Fruit fly (Drosophila melanogaster) whole organism, pupa: Measurements from ENCODE around the gene Prdm13.
A peak's percentile ranks its signal among the peaks of the same experiment; 100 is the strongest.

Experiments
- CG10348 ChIP-seq: fragments of 200-800 bp; sonication (Bioruptor generic); IDR thresholded peaks from 2 replicates; pipeline ENCODE4 v1.3.6; 2022; ENCODE audit warnings: missing biosample characterization, missing genetic modification characterization
- CG12605 ChIP-seq: fragments of 200-800 bp; sonication (Bioruptor generic); IDR thresholded peaks from 2 replicates; pipeline ENCODE4 v1.3.6; 2022; ENCODE audit warnings: missing biosample characterization, missing genetic modification characterization
- CG13204 ChIP-seq: fragments of 200-800 bp; sonication (Bioruptor generic); optimal IDR thresholded peaks from 2 replicates; lab custom pipeline; 2018; ENCODE audit warnings: missing biosample characterization, mild to moderate bottlenecking, missing genetic modification characterization, moderate library complexity
- CG14655 ChIP-seq: fragments of 200-800 bp; sonication (Bioruptor generic); optimal IDR thresholded peaks from 3 replicates; lab custom pipeline; 2017; ENCODE audit warnings: mild to moderate bottlenecking, missing biosample characterization, missing genetic modification reagents, missing genetic modification characterization
- CG15710 ChIP-seq: fragments of 200-800 bp; sonication (Bioruptor generic); optimal IDR thresholded peaks from 2 replicates; lab custom pipeline; 2018; ENCODE audit warnings: missing biosample characterization, mild to moderate bottlenecking, missing genetic modification characterization, moderate library complexity
- CG17806 ChIP-seq: fragments of 200-800 bp; sonication (Bioruptor generic); optimal IDR thresholded peaks from 2 replicates; lab custom pipeline; 2018; ENCODE audit warnings: missing biosample characterization, mild to moderate bottlenecking, missing genetic modification characterization, moderate library complexity
- CG32121 ChIP-seq: fragments of 200-800 bp; sonication (Bioruptor generic); IDR thresholded peaks from 2 replicates; pipeline ENCODE4 v1.3.6; 2022; ENCODE audit warnings: missing biosample characterization, missing genetic modification characterization
- CG34367 ChIP-seq: fragments of 200-800 bp; sonication (Bioruptor generic); optimal IDR thresholded peaks from 2 replicates; lab custom pipeline; 2018; ENCODE audit warnings: missing biosample characterization, mild to moderate bottlenecking, missing genetic modification characterization
- CG4496 ChIP-seq: fragments of 200-800 bp; sonication (Bioruptor generic); IDR thresholded peaks from 3 replicates; pipeline ENCODE4 v1.3.6; 2022; ENCODE audit warnings: missing biosample characterization, missing genetic modification characterization
- CG8159 ChIP-seq: fragments of 200-800 bp; sonication (Bioruptor generic); optimal IDR thresholded peaks from 3 replicates; lab custom pipeline; 2018; ENCODE audit warnings: missing biosample characterization, mild to moderate bottlenecking, missing genetic modification characterization, moderate library complexity
- CG8301 ChIP-seq: fragments of 200-800 bp; sonication (Bioruptor generic); optimal IDR thresholded peaks from 2 replicates; lab custom pipeline; 2018; ENCODE audit warnings: missing biosample characterization, mild to moderate bottlenecking, missing genetic modification characterization
- CG9948 ChIP-seq: fragments of 200-800 bp; sonication (Bioruptor generic); optimal IDR thresholded peaks from 2 replicates; lab custom pipeline; 2018; ENCODE audit warnings: missing biosample characterization, mild to moderate bottlenecking, missing genetic modification characterization, moderate library complexity
- D1 ChIP-seq: fragments of 200-800 bp; sonication (Bioruptor generic); optimal IDR thresholded peaks from 2 replicates; lab custom pipeline; 2018; ENCODE audit warnings: missing biosample characterization, mild to moderate bottlenecking, missing genetic modification characterization, moderate library complexity
- EcR ChIP-seq: fragments of 200-800 bp; sonication (Bioruptor generic); optimal IDR thresholded peaks from 3 replicates; lab custom pipeline; 2019; ENCODE audit warnings: missing biosample characterization, missing genetic modification characterization, mild to moderate bottlenecking, moderate library complexity, missing genetic modification reagents
- Ets98B ChIP-seq: fragments of 200-800 bp; sonication (Bioruptor generic); IDR thresholded peaks from 2 replicates; pipeline ENCODE4 v1.3.6; 2022; ENCODE audit warnings: missing biosample characterization, missing genetic modification characterization
- Pif1A ChIP-seq: fragments of 200-800 bp; sonication (Bioruptor generic); optimal IDR thresholded peaks from 3 replicates; lab custom pipeline; 2016; ENCODE audit warnings: missing biosample characterization, missing genetic modification characterization
- Pif1B ChIP-seq: fragments of 200-800 bp; sonication (Bioruptor generic); optimal IDR thresholded peaks from 3 replicates; lab custom pipeline; 2016; ENCODE audit warnings: missing biosample characterization, missing genetic modification characterization
- Snoo ChIP-seq: fragments of 200-800 bp; sonication (Bioruptor generic); optimal IDR thresholded peaks from 3 replicates; lab custom pipeline; 2017; ENCODE audit warnings: missing biosample characterization, mild to moderate bottlenecking, missing genetic modification characterization, inconsistent platforms
- fd96Ca ChIP-seq: fragments of 200-800 bp; sonication (Bioruptor generic); IDR thresholded peaks from 3 replicates; pipeline ENCODE4 v1.3.6; 2022; ENCODE audit warnings: missing biosample characterization, missing genetic modification characterization
- gl ChIP-seq: fragments of 200-800 bp; sonication (Bioruptor generic); optimal IDR thresholded peaks from 2 replicates; lab custom pipeline; 2018; ENCODE audit warnings: missing biosample characterization, mild to moderate bottlenecking, missing genetic modification characterization
- rn ChIP-seq: fragments of 200-800 bp; sonication (Bioruptor generic); IDR thresholded peaks from 2 replicates; pipeline ENCODE4 v1.3.6; 2022; ENCODE audit warnings: missing biosample characterization, missing genetic modification characterization

Prdm13 gene

DNA sequence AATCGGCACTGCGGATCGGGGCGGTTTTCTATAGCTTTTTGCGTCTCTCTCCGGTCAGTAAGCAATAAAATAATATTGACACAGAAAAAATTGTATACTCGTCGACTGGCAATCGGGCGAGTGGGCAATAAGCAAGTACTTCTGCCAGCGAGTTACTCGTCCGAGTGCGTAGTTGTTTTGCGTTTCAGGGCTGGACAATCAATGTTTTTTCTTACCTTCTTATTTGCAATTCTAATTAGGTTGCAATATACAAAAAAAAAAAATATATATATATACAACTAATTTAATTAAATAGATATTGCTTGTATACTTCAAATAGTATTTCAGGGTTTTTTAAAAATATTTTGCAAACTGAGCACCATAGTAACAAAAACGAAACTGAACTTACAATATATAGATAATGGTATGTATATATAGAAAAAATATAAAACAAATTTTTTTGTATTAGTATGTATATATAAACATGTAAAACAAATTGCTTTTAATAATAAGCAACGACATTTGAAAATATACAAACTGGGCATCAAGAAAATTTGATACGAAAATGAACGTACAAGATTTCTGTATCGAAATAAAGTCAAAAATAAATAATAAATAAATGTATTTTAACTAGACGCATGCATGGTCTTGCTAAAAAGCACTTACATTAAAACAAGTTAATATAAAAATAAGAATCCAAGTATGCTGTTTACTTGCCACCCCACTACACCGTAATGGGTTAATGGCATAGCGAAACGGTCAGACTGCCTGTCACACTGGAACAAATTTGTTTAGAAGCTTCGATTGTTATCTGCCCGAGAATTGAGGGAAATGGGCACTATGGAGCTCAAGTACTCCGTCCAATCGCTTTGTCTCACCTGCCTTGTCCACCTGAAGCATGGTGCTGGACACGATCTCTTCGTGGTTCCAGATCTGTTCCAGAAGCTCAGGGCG is 26.3 kb downstream of the Prdm13 start, which contains the start of the genes D19A and CG7386:
TSS of gene D19A (minus strand) at position 129 of the 933 bp plus-strand sequence.
TSS of gene CG7386 (plus strand) at position 751 of the 933 bp plus-strand sequence.
- no peak for TF ChIP-seq CG10348
- TF ChIP-seq Pif1A (GFP tag; lab: Kevin White, UChicago), result no peak
- peak; percentile 30; the same call in 1 of the 3 replicates for TF ChIP-seq fd96Ca (GFP tag; lab: Robert Waterston, UW)
- TF ChIP-seq Pif1B, result no peak
- TF ChIP-seq CG9948 (tag; lab: Kevin White, UChicago), result peak; percentile 11
- TF ChIP-seq CG32121 (GFP tag; lab: Robert Waterston, UW), result peak; percentile 38; the same call in 1 of the 2 replicates
- no peak for TF ChIP-seq gl (tag; lab: Kevin White, UChicago)
- TF ChIP-seq D1, result no peak
- peak; percentile 22 for TF ChIP-seq CG17806 (tag; lab: Kevin White, UChicago)
- peak; percentile 77 for TF ChIP-seq CG4496
- no peak for TF ChIP-seq CG14655
- TF ChIP-seq CG8301 (tag; lab: Kevin White, UChicago), result peak; percentile 9
- no peak for TF ChIP-seq CG34367 (tag; lab: Kevin White, UChicago)
- peak; percentile 59 for TF ChIP-seq Ets98B (GFP tag; lab: Robert Waterston, UW)
- peak; percentile 28 for TF ChIP-seq CG15710 (tag; lab: Kevin White, UChicago)
- peak; percentile 1 for TF ChIP-seq EcR (GFP tag; lab: Kevin White, UChicago)
- TF ChIP-seq CG12605, result peak; percentile 48; the same call in 1 of the 2 replicates
- no peak for TF ChIP-seq CG13204 (GFP tag; lab: Kevin White, UChicago)
- TF ChIP-seq Snoo (tag; lab: Kevin White, UChicago), result peak; percentile 11
- TF ChIP-seq rn (GFP tag; lab: Robert Waterston, UW), result peak; percentile 43; the same call in 1 of the 2 replicates
- peak; percentile 52 for TF ChIP-seq CG8159 (tag; lab: Kevin White, UChicago)
- TF ChIP-seq, all 21 proteins: peak for 13

DNA sequence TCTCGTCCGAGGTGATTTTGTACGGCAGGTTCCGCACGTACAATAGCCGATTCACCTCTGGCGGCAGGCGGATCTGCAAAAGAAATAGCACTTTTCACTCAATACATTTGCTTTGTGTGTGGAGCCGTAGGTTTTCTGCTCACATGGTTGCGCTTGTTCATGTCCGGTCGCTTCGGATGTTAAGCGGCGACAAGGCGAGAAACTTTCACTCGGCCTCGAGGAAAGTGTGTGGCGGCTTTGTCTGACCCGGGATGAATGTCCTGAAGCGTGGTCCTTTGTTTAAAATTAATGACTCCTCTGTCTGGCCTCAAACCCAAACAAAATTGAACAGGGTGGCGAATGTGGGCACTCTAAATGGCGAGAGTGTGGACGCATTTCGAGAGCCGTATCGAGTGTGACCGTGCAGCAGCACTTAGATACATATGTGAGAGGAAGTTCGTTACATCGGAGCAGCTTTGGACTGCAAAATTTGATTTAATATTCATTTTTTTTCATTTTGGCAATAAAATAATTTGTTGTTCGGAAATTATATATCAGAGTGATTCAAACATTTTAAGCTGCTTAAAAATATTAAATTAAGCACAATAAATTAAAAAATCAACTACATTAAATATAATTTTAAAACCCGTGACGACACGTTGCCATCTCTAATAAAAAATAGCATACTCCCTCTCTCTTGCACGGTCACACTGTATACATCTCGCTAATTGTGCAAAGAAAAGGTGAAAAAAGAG is 30.1 kb downstream of the Prdm13 start, which contains the start of the genes Sf3b6 and Tnpo:
TSS of gene Sf3b6 (minus strand) at position 358 of the 734 bp plus-strand sequence.
TSS of gene Tnpo (plus strand) at position 659 of the 734 bp plus-strand sequence.
- TF ChIP-seq CG12605 (no peak), CG8301 (tag; lab: Kevin White, UChicago) (no peak), CG34367 (tag; lab: Kevin White, UChicago) (peak; percentile 57), CG4496 (peak; percentile 60; the same call in 2 of the 3 replicates), Pif1A (GFP tag; lab: Kevin White, UChicago) (no peak), CG15710 (tag; lab: Kevin White, UChicago) (peak; percentile 83), CG32121 (GFP tag; lab: Robert Waterston, UW) (peak; percentile 58; the same call in 1 of the 2 replicates), CG13204 (GFP tag; lab: Kevin White, UChicago) (no peak), CG17806 (tag; lab: Kevin White, UChicago) (peak; percentile 52), CG10348 (0 out of 2 replicates have a peak, but pooled peaks have one; percentile 19), rn (GFP tag; lab: Robert Waterston, UW) (peak; percentile 64), CG8159 (tag; lab: Kevin White, UChicago) (no peak), CG9948 (tag; lab: Kevin White, UChicago) (peak; percentile 73), Pif1B (no peak), gl (tag; lab: Kevin White, UChicago) (no peak), EcR (GFP tag; lab: Kevin White, UChicago) (peak; percentile 81), Snoo (tag; lab: Kevin White, UChicago) (peak; percentile 76), Ets98B (GFP tag; lab: Robert Waterston, UW) (no peak; the same call in none of the 2 replicates), CG14655 (no peak), D1 (no peak), fd96Ca (GFP tag; lab: Robert Waterston, UW) (peak; percentile 54; the same call in 2 of the 3 replicates)

DNA sequence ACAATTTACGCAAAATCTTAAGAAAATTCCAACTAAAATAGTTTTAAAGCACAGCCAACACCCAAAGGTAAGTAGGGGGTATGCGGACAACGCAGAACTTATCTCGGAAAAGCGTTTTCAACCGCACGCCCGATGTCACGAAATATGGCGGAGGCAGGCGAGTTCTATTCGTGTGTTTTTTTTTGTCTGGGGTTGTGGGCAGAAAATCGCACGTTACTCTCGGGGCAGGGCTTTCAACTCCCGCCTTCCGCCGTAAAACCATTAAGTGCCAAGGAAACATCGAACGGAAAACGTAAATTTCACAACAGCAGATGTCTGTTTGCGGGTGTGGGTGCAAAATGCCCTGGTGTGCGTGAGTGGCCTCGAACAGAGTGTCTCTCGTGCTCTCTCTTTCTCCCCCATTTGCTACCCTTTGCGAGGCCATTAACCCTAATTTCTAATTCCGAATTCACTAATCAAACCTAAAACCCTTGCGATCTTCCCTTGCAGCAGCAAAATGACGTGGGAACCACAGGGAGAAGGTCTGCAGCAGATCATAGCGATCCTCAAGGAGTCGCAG is 30.7 kb downstream of the Prdm13 start:
- TF ChIP-seq Snoo (tag; lab: Kevin White, UChicago), result no peak
- peak; percentile 96 for TF ChIP-seq EcR (GFP tag; lab: Kevin White, UChicago)
- 0 out of 3 replicates have a peak, but pooled peaks have one; percentile 4 for TF ChIP-seq CG4496

DNA sequence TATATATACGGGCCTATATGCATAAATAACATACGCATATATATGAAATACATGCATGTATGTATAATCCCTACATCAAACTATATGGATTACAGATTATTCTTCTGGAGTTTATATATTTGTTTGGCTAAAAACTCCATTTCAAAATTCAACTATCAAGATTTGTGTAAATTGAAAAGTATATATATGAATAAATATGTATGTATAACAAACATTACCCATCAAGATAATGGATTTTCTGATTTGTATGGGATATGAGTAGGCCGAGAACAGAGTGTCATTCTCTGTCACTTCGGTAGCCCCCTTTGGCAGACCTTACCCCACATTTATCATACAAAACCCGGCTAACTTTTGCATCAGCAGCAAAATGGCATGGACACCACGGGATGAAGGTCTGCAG is 37.2 kb downstream of the Prdm13 start, which contains the start of gene CG8219:
TSS of gene CG8219 (plus strand) at position 301 of the 400 bp plus-strand sequence.
- no peak for TF ChIP-seq CG12605
- TF ChIP-seq D1, result no peak
- no peak for TF ChIP-seq CG8301 (tag; lab: Kevin White, UChicago)
- TF ChIP-seq CG9948 (tag; lab: Kevin White, UChicago), result no peak
- no peak for TF ChIP-seq Pif1A (GFP tag; lab: Kevin White, UChicago)
- TF ChIP-seq Pif1B, result no peak
- TF ChIP-seq CG13204 (GFP tag; lab: Kevin White, UChicago), result no peak
